Fruit fly (Drosophila melanogaster) whole organism, embryonic: Measurements from ENCODE around the gene CG7565.

Experiments used
- Adf1 ChIP-seq: fragments of 200-800 bp; sonication (Bioruptor generic); IDR thresholded peaks from 2 replicates; pipeline ENCODE4 v1.3.6; 2022; ENCODE audit warnings: missing biosample characterization, missing genetic modification characterization
- CG10959 ChIP-seq: fragments of 200-800 bp; sonication (Bioruptor generic); IDR thresholded peaks from 2 replicates; pipeline ENCODE4 v1.3.6; 2022; ENCODE audit warnings: missing biosample characterization, missing genetic modification characterization
- CG11723 ChIP-seq: fragments of 200-800 bp; sonication (Bioruptor generic); optimal IDR thresholded peaks from 2 replicates; lab custom pipeline; 2017; ENCODE audit warnings: missing biosample characterization, mild to moderate bottlenecking, missing genetic modification characterization
- CG12155 ChIP-seq: fragments of 200-800 bp; sonication (Bioruptor generic); optimal IDR thresholded peaks from 3 replicates; lab custom pipeline; 2016; ENCODE audit warnings: missing biosample characterization, missing genetic modification characterization
- CG12391 ChIP-seq: fragments of 200-800 bp; sonication (Bioruptor generic); optimal IDR thresholded peaks from 3 replicates; lab custom pipeline; 2018; ENCODE audit warnings: missing biosample characterization, mild to moderate bottlenecking, missing genetic modification characterization, moderate library complexity
- CG13775 ChIP-seq: fragments of 200-800 bp; sonication (Bioruptor generic); optimal IDR thresholded peaks from 3 replicates; lab custom pipeline; 2017; ENCODE audit warnings: missing biosample characterization, mild to moderate bottlenecking, missing genetic modification characterization
- CG13894 ChIP-seq: fragments of 200-800 bp; sonication (Bioruptor generic); optimal IDR thresholded peaks from 3 replicates; lab custom pipeline; 2018; ENCODE audit warnings: missing biosample characterization, mild to moderate bottlenecking, missing genetic modification characterization, moderate library complexity
- CG14014 ChIP-seq: fragments of 200-800 bp; sonication (Bioruptor generic); IDR thresholded peaks from 2 replicates; pipeline ENCODE4 v1.3.6; 2022; ENCODE audit warnings: missing biosample characterization, missing genetic modification characterization
- CG14441 ChIP-seq: fragments of 200-800 bp; sonication (Bioruptor generic); IDR thresholded peaks from 2 replicates; pipeline ENCODE4 v1.3.6; 2022; ENCODE audit warnings: missing biosample characterization, missing genetic modification characterization
- CG15514 ChIP-seq: fragments of 200-800 bp; sonication (Bioruptor generic); optimal IDR thresholded peaks from 3 replicates; lab custom pipeline; 2017; ENCODE audit warnings: missing biosample characterization, missing genetic modification characterization, mild to moderate bottlenecking, moderate library complexity, missing genetic modification reagents
- CG1603 ChIP-seq: fragments of 200-800 bp; sonication (Bioruptor generic); optimal IDR thresholded peaks from 2 replicates; lab custom pipeline; 2019; ENCODE audit warnings: missing biosample characterization, mild to moderate bottlenecking, missing genetic modification characterization, moderate library complexity
- CG18476 ChIP-seq: fragments of 200-800 bp; sonication (Bioruptor generic); optimal IDR thresholded peaks from 2 replicates; lab custom pipeline; 2016; ENCODE audit warnings: missing biosample characterization, mild to moderate bottlenecking, missing genetic modification characterization
- CG18599 ChIP-seq: fragments of 200-800 bp; sonication (Bioruptor generic); optimal IDR thresholded peaks from 3 replicates; lab custom pipeline; 2017; ENCODE audit warnings: missing biosample characterization, missing genetic modification characterization, mild to moderate bottlenecking, moderate library complexity, missing genetic modification reagents
- CG31441 ChIP-seq: fragments of 200-800 bp; sonication (Bioruptor generic); IDR thresholded peaks from 2 replicates; pipeline ENCODE4 v1.3.6; 2022; ENCODE audit warnings: missing biosample characterization, missing genetic modification characterization
- CG34422 ChIP-seq: fragments of 200-800 bp; sonication (Bioruptor generic); IDR thresholded peaks from 3 replicates; pipeline ENCODE4 v1.3.6; 2022; ENCODE audit warnings: missing biosample characterization, missing genetic modification characterization
- CG4328 ChIP-seq: fragments of 200-800 bp; sonication (Bioruptor generic); optimal IDR thresholded peaks from 3 replicates; lab custom pipeline; 2017; ENCODE audit warnings: missing biosample characterization, missing genetic modification reagents, missing genetic modification characterization
- CG6254 ChIP-seq: fragments of 200-800 bp; sonication (Bioruptor generic); optimal IDR thresholded peaks from 3 replicates; lab custom pipeline; 2017; ENCODE audit warnings: mild to moderate bottlenecking, missing biosample characterization, missing genetic modification reagents, missing genetic modification characterization
- CG6813 ChIP-seq: fragments of 200-800 bp; sonication (Bioruptor generic); optimal IDR thresholded peaks from 2 replicates; lab custom pipeline; 2017; ENCODE audit warnings: missing biosample characterization, missing genetic modification characterization, mild to moderate bottlenecking, moderate library complexity, missing genetic modification reagents
- CG8290 ChIP-seq, 3 experiments: fragments of 200-800 bp; sonication (Bioruptor generic); optimal IDR thresholded peaks; 2 replicates each; lab custom pipeline; 2016 to 2019; ENCODE audit warnings: missing biosample characterization in 3 of 3, missing genetic modification characterization in 3 of 3, mild to moderate bottlenecking in 2 of 3, moderate library complexity in 1 of 3
- CG9797 ChIP-seq: fragments of 200-800 bp; sonication (Bioruptor generic); optimal IDR thresholded peaks from 3 replicates; lab custom pipeline; 2018; ENCODE audit warnings: missing biosample characterization, mild to moderate bottlenecking, missing genetic modification characterization
- Dbx ChIP-seq: fragments of 200-800 bp; sonication (Bioruptor generic); IDR thresholded peaks from 3 replicates; pipeline ENCODE4 v1.3.6; 2022; ENCODE audit warnings: missing biosample characterization, missing genetic modification characterization
- Hr78 ChIP-seq, 2 experiments: fragments of 200-800 bp in 1 of 2; fragments of >200 bp in 1 of 2; sonication (Bioruptor generic) in 1 of 2; optimal IDR thresholded peaks; 2 replicates each; lab custom pipeline; 2017 to 2019; ENCODE audit warnings: missing biosample characterization in 2 of 2, missing genetic modification characterization in 2 of 2, mild to moderate bottlenecking in 1 of 2, moderate library complexity in 1 of 2
- MBD-R2 ChIP-seq: fragments of 200-800 bp; sonication (Bioruptor generic); IDR thresholded peaks from 2 replicates; pipeline ENCODE4 v1.3.6; 2022; ENCODE audit warnings: missing biosample characterization, missing genetic modification characterization
- Max ChIP-seq: fragments of 200-800 bp; sonication (Bioruptor generic); optimal IDR thresholded peaks from 2 replicates; lab custom pipeline; 2016; ENCODE audit warnings: missing biosample characterization, mild to moderate bottlenecking, missing genetic modification characterization
- Neu2 ChIP-seq: fragments of 200-800 bp; sonication (Bioruptor generic); optimal IDR thresholded peaks from 3 replicates; lab custom pipeline; 2016; ENCODE audit warnings: missing biosample characterization, missing genetic modification characterization, borderline replicate concordance
- Scr ChIP-seq: fragments of 200-800 bp; sonication (Bioruptor generic); IDR thresholded peaks from 2 replicates; pipeline ENCODE4 v1.3.6; 2022; ENCODE audit warnings: missing biosample characterization, missing genetic modification characterization; ENCODE audit not compliant: partially characterized antibody
- Xbp1 ChIP-seq: fragments of 200-800 bp; sonication (Bioruptor generic); optimal IDR thresholded peaks from 3 replicates; lab custom pipeline; 2016; ENCODE audit warnings: missing biosample characterization, mild to moderate bottlenecking, missing genetic modification characterization
- bab2 ChIP-seq: fragments of 200-800 bp; sonication (Bioruptor generic); optimal IDR thresholded peaks from 2 replicates; lab custom pipeline; 2016; ENCODE audit warnings: missing biosample characterization, missing genetic modification characterization
- bcd ChIP-seq: fragments of 200-800 bp; sonication (Bioruptor generic); optimal IDR thresholded peaks from 2 replicates; lab custom pipeline; 2017; ENCODE audit warnings: missing biosample characterization, mild to moderate bottlenecking, missing genetic modification characterization
- cato ChIP-seq: fragments of 200-800 bp; sonication (Bioruptor generic); optimal IDR thresholded peaks from 2 replicates; lab custom pipeline; 2016; ENCODE audit warnings: missing biosample characterization, missing genetic modification characterization, borderline replicate concordance
- chm ChIP-seq: fragments of 200-800 bp; sonication (Bioruptor generic); IDR thresholded peaks from 2 replicates; pipeline ENCODE4 v1.3.6; 2022; ENCODE audit warnings: missing biosample characterization, missing genetic modification characterization
- crc ChIP-seq: fragments of 200-800 bp; sonication (Bioruptor generic); optimal IDR thresholded peaks from 2 replicates; lab custom pipeline; 2016; ENCODE audit warnings: missing biosample characterization, missing genetic modification characterization
- crol ChIP-seq: fragments of 200-800 bp; sonication (Bioruptor generic); IDR thresholded peaks from 2 replicates; pipeline ENCODE4 v1.3.6; 2022; ENCODE audit warnings: missing biosample characterization, missing genetic modification characterization
- dan ChIP-seq: fragments of 200-800 bp; sonication (Bioruptor generic); IDR thresholded peaks from 2 replicates; pipeline ENCODE4 v1.3.6; 2022; ENCODE audit warnings: missing biosample characterization, missing genetic modification characterization
- ewg ChIP-seq: fragments of 200-800 bp; sonication (Bioruptor generic); optimal IDR thresholded peaks from 3 replicates; lab custom pipeline; 2017; ENCODE audit warnings: mild to moderate bottlenecking, missing biosample characterization, missing genetic modification reagents, missing genetic modification characterization
- fd102C ChIP-seq: fragments of 200-800 bp; sonication (Bioruptor generic); optimal IDR thresholded peaks from 2 replicates; lab custom pipeline; 2018; ENCODE audit warnings: missing biosample characterization, mild to moderate bottlenecking, missing genetic modification characterization, moderate library complexity
- grau ChIP-seq: fragments of 200-800 bp; optimal IDR thresholded peaks from 3 replicates; lab custom pipeline; 2019; ENCODE audit warnings: missing biosample characterization, mild to moderate bottlenecking, missing genetic modification characterization, moderate library complexity
- hb ChIP-seq: fragments of 200-800 bp; sonication (Bioruptor generic); IDR thresholded peaks from 3 replicates; pipeline ENCODE4 v1.3.6; 2022; ENCODE audit warnings: missing biosample characterization, missing genetic modification characterization; ENCODE audit not compliant: partially characterized antibody
- hbn ChIP-seq: fragments of 200-800 bp; sonication (Bioruptor generic); IDR thresholded peaks from 2 replicates; pipeline ENCODE4 v1.3.6; 2022; ENCODE audit warnings: missing biosample characterization, missing genetic modification characterization; ENCODE audit not compliant: partially characterized antibody
- her ChIP-seq: fragments of 200-800 bp; sonication (Bioruptor generic); optimal IDR thresholded peaks from 2 replicates; lab custom pipeline; 2016; ENCODE audit warnings: missing biosample characterization, missing genetic modification characterization
- jing ChIP-seq: fragments of 200-800 bp; sonication (Bioruptor generic); optimal IDR thresholded peaks from 2 replicates; lab custom pipeline; 2018; ENCODE audit warnings: missing biosample characterization, mild to moderate bottlenecking, missing genetic modification characterization
- luna ChIP-seq: fragments of 200-800 bp; sonication (Bioruptor generic); optimal IDR thresholded peaks from 2 replicates; lab custom pipeline; 2016; ENCODE audit warnings: missing biosample characterization, missing genetic modification characterization
- nmo ChIP-seq: fragments of 200-800 bp; sonication (Bioruptor generic); optimal IDR thresholded peaks from 2 replicates; lab custom pipeline; 2018; ENCODE audit warnings: missing biosample characterization, mild to moderate bottlenecking, missing genetic modification characterization, moderate library complexity
- pita ChIP-seq: fragments of 200-800 bp; sonication (Bioruptor generic); optimal IDR thresholded peaks from 2 replicates; lab custom pipeline; 2017; ENCODE audit warnings: missing biosample characterization, mild to moderate bottlenecking, missing genetic modification characterization
- pros ChIP-seq: fragments of 200-800 bp; sonication (Bioruptor generic); optimal IDR thresholded peaks from 3 replicates; lab custom pipeline; 2019; ENCODE audit warnings: missing biosample characterization, mild to moderate bottlenecking, missing genetic modification characterization, moderate library complexity
- shn ChIP-seq: fragments of 200-800 bp; sonication (Bioruptor generic); optimal IDR thresholded peaks from 3 replicates; lab custom pipeline; 2016; ENCODE audit warnings: missing biosample characterization, missing genetic modification characterization
- stwl ChIP-seq: fragments of 200-800 bp; sonication (Bioruptor generic); optimal IDR thresholded peaks from 3 replicates; lab custom pipeline; 2018; ENCODE audit warnings: missing biosample characterization, mild to moderate bottlenecking, missing genetic modification characterization, moderate library complexity
- tll ChIP-seq, 2 experiments: fragments of 200-800 bp in 1 of 2; fragments of >200 bp in 1 of 2; sonication (Bioruptor generic) in 1 of 2; optimal IDR thresholded peaks; 2 replicates each; lab custom pipeline; 2017 to 2019; ENCODE audit warnings: missing biosample characterization in 2 of 2, missing genetic modification characterization in 2 of 2, mild to moderate bottlenecking in 1 of 2, moderate library complexity in 1 of 2
- tup ChIP-seq: fragments of 200-800 bp; sonication (Bioruptor generic); optimal IDR thresholded peaks from 2 replicates; lab custom pipeline; 2016; ENCODE audit warnings: missing biosample characterization, mild to moderate bottlenecking, missing genetic modification characterization, moderate library complexity
- zfh2 ChIP-seq: fragments of 200-800 bp; sonication (Bioruptor generic); optimal IDR thresholded peaks from 2 replicates; lab custom pipeline; 2016; ENCODE audit warnings: missing biosample characterization, missing genetic modification characterization

CG7565 gene

dm6 chr3L:8037693-8038092 lies 53.9 kb downstream of the CG7565 start (continued):
- 0 out of 2 replicates have a peak, but pooled peaks have one; percentile 35 for TF ChIP-seq chm (GFP tag; lab: Robert Waterston, UW)
- TF ChIP-seq MBD-R2 (GFP tag; lab: Robert Waterston, UW), result no peak
- TF ChIP-seq bcd, result no peak
- TF ChIP-seq CG18599 (GFP tag; lab: Kevin White, UChicago), result no peak
- no peak for TF ChIP-seq CG34422 (GFP tag; lab: Robert Waterston, UW)
- no peak for TF ChIP-seq CG4328 (GFP tag; lab: Kevin White, UChicago)
- no peak for TF ChIP-seq jing (GFP tag; lab: Kevin White, UChicago)
- no peak for TF ChIP-seq stwl (tag; lab: Kevin White, UChicago)
- no peak for TF ChIP-seq pita (GFP tag; lab: Kevin White, UChicago)
- no peak for TF ChIP-seq CG6254 (GFP tag; lab: Kevin White, UChicago)
- TF ChIP-seq dan (GFP tag; lab: Robert Waterston, UW), result no peak
- no peak for TF ChIP-seq Neu2
- TF ChIP-seq pros (GFP tag; lab: Kevin White, UChicago), result peak; percentile 73
- no peak for TF ChIP-seq shn (GFP tag; lab: Kevin White, UChicago)
- no peak for TF ChIP-seq her (GFP tag; lab: Kevin White, UChicago)
- TF ChIP-seq hb (GFP tag; lab: Robert Waterston, UW), result no peak
- TF ChIP-seq CG18476 (GFP tag; lab: Kevin White, UChicago), result no peak
- TF ChIP-seq CG9797, result no peak
- no peak for TF ChIP-seq luna (GFP tag; lab: Kevin White, UChicago)
- peak; percentile 42 for TF ChIP-seq grau (tag; lab: Kevin White, UChicago)
- no peak for TF ChIP-seq CG1603 (tag; lab: Kevin White, UChicago)
- no peak for TF ChIP-seq CG13775 (GFP tag; lab: Kevin White, UChicago)
- no peak for TF ChIP-seq zfh2 (GFP tag; lab: Kevin White, UChicago)
- no peak for TF ChIP-seq Hr78 (GFP tag; optimal IDR thresholded peaks at IDR 0.05; lab: Kevin White, UChicago)
- no peak for TF ChIP-seq Scr (GFP tag; lab: Robert Waterston, UW)
- no peak for TF ChIP-seq CG6813 (GFP tag; lab: Kevin White, UChicago)
- TF ChIP-seq nmo (GFP tag; lab: Kevin White, UChicago), result peak; percentile 2
- no peak for TF ChIP-seq tup (GFP tag; lab: Kevin White, UChicago)
- TF ChIP-seq CG10959 (GFP tag; lab: Robert Waterston, UW), result no peak
- no peak for TF ChIP-seq ewg (GFP tag; lab: Kevin White, UChicago)
- TF ChIP-seq Adf1 (GFP tag; lab: Robert Waterston, UW), result no peak
- peak; percentile 67 for TF ChIP-seq crol (GFP tag; lab: Robert Waterston, UW)
- no peak for TF ChIP-seq CG31441 (GFP tag; lab: Robert Waterston, UW)
- no peak for TF ChIP-seq Xbp1
- TF ChIP-seq CG13894 (tag; lab: Kevin White, UChicago), result no peak
- TF ChIP-seq CG15514 (GFP tag; lab: Kevin White, UChicago), result no peak
- no peak for TF ChIP-seq CG14441 (GFP tag; lab: Robert Waterston, UW)
- no peak for TF ChIP-seq Max (GFP tag; lab: Kevin White, UChicago)
- no peak for TF ChIP-seq Dbx
- no peak for TF ChIP-seq CG11723 (GFP tag; lab: Kevin White, UChicago)
- no peak for TF ChIP-seq CG12391 (tag; lab: Kevin White, UChicago)
- no peak for TF ChIP-seq CG12155 (GFP tag; lab: Kevin White, UChicago)
- no peak for TF ChIP-seq bab2 (GFP tag; lab: Kevin White, UChicago)
- no peak for TF ChIP-seq hbn (GFP tag; lab: Robert Waterston, UW)
- no peak for TF ChIP-seq tll (GFP tag; optimal IDR thresholded peaks at IDR 0.05; lab: Kevin White, UChicago)
- no peak for TF ChIP-seq fd102C
- TF ChIP-seq CG8290 (GFP tag; optimal IDR thresholded peaks at IDR 0.05; lab: Kevin White, UChicago), result no peak
- no peak for TF ChIP-seq CG8290 (tag; optimal IDR thresholded peaks at IDR 0.05; lab: Kevin White, UChicago)
- no peak for TF ChIP-seq cato (GFP tag; lab: Kevin White, UChicago)
- no peak for TF ChIP-seq crc (GFP tag; lab: Kevin White, UChicago)
- no peak for TF ChIP-seq CG14014 (GFP tag; lab: Robert Waterston, UW)
